Fruit fly (Drosophila melanogaster) whole organism, embryonic: ENCODE results near the gene tHMG1.
A peak's percentile ranks its signal among the peaks of the same experiment; 100 is the strongest.

ENCODE experiments used
- BtbVII ChIP-seq: fragments of 200-800 bp; sonication (Bioruptor generic); optimal IDR thresholded peaks from 3 replicates; lab custom pipeline; 2017; ENCODE audit warnings: missing biosample characterization, mild to moderate bottlenecking, missing genetic modification characterization
- CG10654 ChIP-seq: fragments of 200-800 bp; sonication (Bioruptor generic); optimal IDR thresholded peaks from 2 replicates; lab custom pipeline; 2016; ENCODE audit warnings: missing biosample characterization, missing genetic modification characterization
- CG12391 ChIP-seq: fragments of 200-800 bp; sonication (Bioruptor generic); optimal IDR thresholded peaks from 3 replicates; lab custom pipeline; 2018; ENCODE audit warnings: missing biosample characterization, mild to moderate bottlenecking, missing genetic modification characterization, moderate library complexity
- CG12659 ChIP-seq: fragments of 200-800 bp; sonication (Bioruptor generic); optimal IDR thresholded peaks from 3 replicates; lab custom pipeline; 2017; ENCODE audit warnings: mild to moderate bottlenecking, missing biosample characterization, missing genetic modification reagents, missing genetic modification characterization
- CG13775 ChIP-seq: fragments of 200-800 bp; sonication (Bioruptor generic); optimal IDR thresholded peaks from 3 replicates; lab custom pipeline; 2017; ENCODE audit warnings: missing biosample characterization, mild to moderate bottlenecking, missing genetic modification characterization
- CG15601 ChIP-seq: fragments of 200-800 bp; sonication (Bioruptor generic); optimal IDR thresholded peaks from 3 replicates; lab custom pipeline; 2019; ENCODE audit warnings: missing biosample characterization, mild to moderate bottlenecking, missing genetic modification characterization, moderate library complexity
- CG17186 ChIP-seq: fragments of 200-800 bp; sonication (Bioruptor generic); optimal IDR thresholded peaks from 3 replicates; lab custom pipeline; 2017; ENCODE audit warnings: missing biosample characterization, missing genetic modification reagents, missing genetic modification characterization
- CG17359 ChIP-seq: fragments of 200-800 bp; sonication (Bioruptor generic); optimal IDR thresholded peaks from 3 replicates; lab custom pipeline; 2018; ENCODE audit warnings: missing biosample characterization, mild to moderate bottlenecking, missing genetic modification characterization, moderate library complexity
- CG17361 ChIP-seq: fragments of 200-800 bp; sonication (Bioruptor generic); IDR thresholded peaks from 3 replicates; pipeline ENCODE4 v1.3.6; 2022; ENCODE audit warnings: missing biosample characterization, missing genetic modification characterization
- CG17829 ChIP-seq: fragments of 200-800 bp; optimal IDR thresholded peaks from 2 replicates; lab custom pipeline; 2019; ENCODE audit warnings: missing biosample characterization, mild to moderate bottlenecking, missing genetic modification characterization, moderate library complexity
- CG18262 ChIP-seq: fragments of 200-800 bp; optimal IDR thresholded peaks from 3 replicates; lab custom pipeline; 2019; ENCODE audit warnings: missing biosample characterization, mild to moderate bottlenecking, missing genetic modification characterization, moderate library complexity
- CG2116 ChIP-seq: fragments of 200-800 bp; sonication (Bioruptor generic); optimal IDR thresholded peaks from 3 replicates; lab custom pipeline; 2018; ENCODE audit warnings: missing biosample characterization, mild to moderate bottlenecking, missing genetic modification characterization
- CG2678 ChIP-seq: fragments of 200-800 bp; sonication (Bioruptor generic); optimal IDR thresholded peaks from 3 replicates; lab custom pipeline; 2019; ENCODE audit warnings: missing biosample characterization, mild to moderate bottlenecking, missing genetic modification characterization, moderate library complexity
- CG3163 ChIP-seq: fragments of 200-800 bp; sonication (Bioruptor generic); optimal IDR thresholded peaks from 3 replicates; lab custom pipeline; 2016; ENCODE audit warnings: missing biosample characterization, missing genetic modification characterization
- CG5245 ChIP-seq: fragments of 200-800 bp; sonication (Bioruptor generic); optimal IDR thresholded peaks from 3 replicates; lab custom pipeline; 2016; ENCODE audit warnings: missing biosample characterization, missing genetic modification characterization
- CG6175 ChIP-seq: fragments of 200-800 bp; sonication (Bioruptor generic); IDR thresholded peaks from 3 replicates; pipeline ENCODE4 v1.3.6; 2022; ENCODE audit warnings: missing biosample characterization, missing genetic modification characterization
- CG6272 ChIP-seq: fragments of 200-800 bp; sonication (Bioruptor generic); IDR thresholded peaks from 2 replicates; pipeline ENCODE4 v1.3.6; 2022; ENCODE audit warnings: missing biosample characterization, missing genetic modification characterization
- CG7839 ChIP-seq: fragments of 200-800 bp; sonication (Bioruptor generic); optimal IDR thresholded peaks from 3 replicates; lab custom pipeline; 2018; ENCODE audit warnings: missing biosample characterization, mild to moderate bottlenecking, missing genetic modification characterization, moderate library complexity
- CG8924 ChIP-seq: fragments of 200-800 bp; optimal IDR thresholded peaks from 3 replicates; lab custom pipeline; 2019; ENCODE audit warnings: missing biosample characterization, mild to moderate bottlenecking, missing genetic modification characterization, moderate library complexity
- CG9797 ChIP-seq: fragments of 200-800 bp; sonication (Bioruptor generic); optimal IDR thresholded peaks from 3 replicates; lab custom pipeline; 2018; ENCODE audit warnings: missing biosample characterization, mild to moderate bottlenecking, missing genetic modification characterization
- CG9817 ChIP-seq: fragments of 200-800 bp; sonication (Bioruptor generic); optimal IDR thresholded peaks from 2 replicates; lab custom pipeline; 2018; ENCODE audit warnings: missing biosample characterization, mild to moderate bottlenecking, missing genetic modification characterization, moderate library complexity
- CG9932 ChIP-seq: fragments of 200-800 bp; sonication (Bioruptor generic); IDR thresholded peaks from 2 replicates; pipeline ENCODE4 v1.3.6; 2022; ENCODE audit warnings: missing biosample characterization, missing genetic modification characterization
- Dek ChIP-seq: fragments of 200-800 bp; sonication (Bioruptor generic); optimal IDR thresholded peaks from 3 replicates; lab custom pipeline; 2019; ENCODE audit warnings: missing biosample characterization, mild to moderate bottlenecking, missing genetic modification characterization, moderate library complexity
- Dfd ChIP-seq, 2 experiments: fragments of >200 bp; optimal IDR thresholded peaks; 2 replicates each; lab custom pipeline; 2017; ENCODE audit warnings: missing biosample characterization in 2 of 2, missing genetic modification characterization in 2 of 2
- Dip3 ChIP-seq: fragments of 200-800 bp; sonication (Bioruptor generic); optimal IDR thresholded peaks from 3 replicates; lab custom pipeline; 2016; ENCODE audit warnings: missing biosample characterization, missing genetic modification characterization
- Dp ChIP-seq: fragments of 200-800 bp; sonication (Bioruptor generic); optimal IDR thresholded peaks from 2 replicates; lab custom pipeline; 2018; ENCODE audit warnings: missing biosample characterization, mild to moderate bottlenecking, missing genetic modification characterization, moderate library complexity
- Dref ChIP-seq: fragments of 200-800 bp; sonication (Bioruptor generic); IDR thresholded peaks from 2 replicates; pipeline ENCODE4 v1.3.6; 2022; ENCODE audit warnings: missing biosample characterization, missing genetic modification characterization
- E2f2 ChIP-seq: fragments of 200-800 bp; sonication (Bioruptor generic); IDR thresholded peaks from 2 replicates; pipeline ENCODE4 v1.3.6; 2022; ENCODE audit warnings: missing biosample characterization, missing genetic modification characterization
- Elba2 ChIP-seq: fragments of 200-800 bp; sonication (Bioruptor generic); optimal IDR thresholded peaks from 3 replicates; lab custom pipeline; 2016; ENCODE audit warnings: missing biosample characterization, missing genetic modification characterization
- Gsc ChIP-seq: fragments of 200-800 bp; sonication (Bioruptor generic); IDR thresholded peaks from 2 replicates; pipeline ENCODE4 v1.3.6; 2022; ENCODE audit warnings: missing biosample characterization, missing genetic modification characterization
- Hmr ChIP-seq: fragments of 200-800 bp; sonication (Bioruptor generic); optimal IDR thresholded peaks from 3 replicates; lab custom pipeline; 2017; ENCODE audit warnings: mild to moderate bottlenecking, missing biosample characterization, missing genetic modification reagents, missing genetic modification characterization
- Hr3 ChIP-seq: fragments of 200-800 bp; sonication (Bioruptor generic); optimal IDR thresholded peaks from 3 replicates; lab custom pipeline; 2016; ENCODE audit warnings: missing biosample characterization, missing genetic modification characterization
- Lhr ChIP-seq: fragments of 200-800 bp; sonication (Bioruptor generic); optimal IDR thresholded peaks from 3 replicates; lab custom pipeline; 2017; ENCODE audit warnings: mild to moderate bottlenecking, missing biosample characterization, missing genetic modification reagents, missing genetic modification characterization
- Opbp ChIP-seq: fragments of 200-800 bp; sonication (Bioruptor generic); IDR thresholded peaks from 3 replicates; pipeline ENCODE4 v1.3.6; 2022; ENCODE audit warnings: missing biosample characterization, missing genetic modification characterization; ENCODE audit not compliant: partially characterized antibody
- Rx ChIP-seq: fragments of 200-800 bp; sonication (Bioruptor generic); IDR thresholded peaks from 2 replicates; pipeline ENCODE4 v1.3.6; 2022; ENCODE audit warnings: missing biosample characterization, missing genetic modification characterization
- YL-1 ChIP-seq: fragments of 200-800 bp; sonication (Bioruptor generic); optimal IDR thresholded peaks from 3 replicates; lab custom pipeline; 2017; ENCODE audit warnings: missing biosample characterization, mild to moderate bottlenecking, missing genetic modification characterization
- bigmax ChIP-seq: fragments of 200-800 bp; sonication (Bioruptor generic); optimal IDR thresholded peaks from 2 replicates; lab custom pipeline; 2018; ENCODE audit warnings: missing biosample characterization, mild to moderate bottlenecking, missing genetic modification characterization
- gfzf ChIP-seq: fragments of 200-800 bp; sonication (Bioruptor generic); optimal IDR thresholded peaks from 2 replicates; lab custom pipeline; 2016; ENCODE audit warnings: missing biosample characterization, mild to moderate bottlenecking, missing genetic modification characterization, moderate library complexity
- ind ChIP-seq: fragments of 200-800 bp; sonication (Bioruptor generic); optimal IDR thresholded peaks from 3 replicates; lab custom pipeline; 2016; ENCODE audit warnings: missing biosample characterization, missing genetic modification characterization
- lola ChIP-seq, 3 experiments: fragments of >200 bp in 2 of 3; fragments of 200-800 bp in 1 of 3; sonication (Bioruptor generic) in 1 of 3; optimal IDR thresholded peaks; 2 replicates each; lab custom pipeline; 2017 to 2019; ENCODE audit warnings: missing biosample characterization in 3 of 3, missing genetic modification characterization in 3 of 3, mild to moderate bottlenecking in 1 of 3, moderate library complexity in 1 of 3
- pan ChIP-seq, 4 experiments: fragments of >200 bp in 3 of 4; fragments of 200-800 bp in 1 of 4; sonication (Bioruptor generic) in 1 of 4; optimal IDR thresholded peaks in 3 of 4; IDR thresholded peaks in 1 of 4; 2 replicates each; pipeline versions ENCODE4 v1.3.6 to Lab custom; 2017 to 2022; ENCODE audit warnings: missing biosample characterization in 2 of 4, missing genetic modification characterization in 2 of 4, mixed read lengths in 1 of 4
- phol ChIP-seq: fragments of 200-800 bp; sonication (Bioruptor generic); optimal IDR thresholded peaks from 3 replicates; lab custom pipeline; 2018; ENCODE audit warnings: missing biosample characterization, mild to moderate bottlenecking, missing genetic modification characterization, moderate library complexity
- pzg ChIP-seq: fragments of 200-800 bp; sonication (Bioruptor generic); optimal IDR thresholded peaks from 3 replicates; lab custom pipeline; 2018; ENCODE audit warnings: missing biosample characterization, mild to moderate bottlenecking, missing genetic modification characterization, moderate library complexity
- slbo ChIP-seq: fragments of 200-800 bp; sonication (Bioruptor generic); IDR thresholded peaks from 2 replicates; pipeline ENCODE4 v1.3.6; 2022; ENCODE audit warnings: missing biosample characterization, missing genetic modification characterization
- sug ChIP-seq: fragments of 200-800 bp; optimal IDR thresholded peaks from 2 replicates; lab custom pipeline; 2019; ENCODE audit warnings: missing biosample characterization, mild to moderate bottlenecking, missing genetic modification characterization, moderate library complexity
- unc-4 ChIP-seq: fragments of 200-800 bp; sonication (Bioruptor generic); IDR thresholded peaks from 2 replicates; pipeline ENCODE4 v1.3.6; 2022; ENCODE audit warnings: missing biosample characterization, missing genetic modification characterization; ENCODE audit not compliant: partially characterized antibody
- z ChIP-seq: fragments of 200-800 bp; sonication (Bioruptor generic); IDR thresholded peaks from 3 replicates; pipeline ENCODE4 v1.3.6; 2022; ENCODE audit warnings: missing biosample characterization, missing genetic modification characterization

Gene tHMG1

DNA sequence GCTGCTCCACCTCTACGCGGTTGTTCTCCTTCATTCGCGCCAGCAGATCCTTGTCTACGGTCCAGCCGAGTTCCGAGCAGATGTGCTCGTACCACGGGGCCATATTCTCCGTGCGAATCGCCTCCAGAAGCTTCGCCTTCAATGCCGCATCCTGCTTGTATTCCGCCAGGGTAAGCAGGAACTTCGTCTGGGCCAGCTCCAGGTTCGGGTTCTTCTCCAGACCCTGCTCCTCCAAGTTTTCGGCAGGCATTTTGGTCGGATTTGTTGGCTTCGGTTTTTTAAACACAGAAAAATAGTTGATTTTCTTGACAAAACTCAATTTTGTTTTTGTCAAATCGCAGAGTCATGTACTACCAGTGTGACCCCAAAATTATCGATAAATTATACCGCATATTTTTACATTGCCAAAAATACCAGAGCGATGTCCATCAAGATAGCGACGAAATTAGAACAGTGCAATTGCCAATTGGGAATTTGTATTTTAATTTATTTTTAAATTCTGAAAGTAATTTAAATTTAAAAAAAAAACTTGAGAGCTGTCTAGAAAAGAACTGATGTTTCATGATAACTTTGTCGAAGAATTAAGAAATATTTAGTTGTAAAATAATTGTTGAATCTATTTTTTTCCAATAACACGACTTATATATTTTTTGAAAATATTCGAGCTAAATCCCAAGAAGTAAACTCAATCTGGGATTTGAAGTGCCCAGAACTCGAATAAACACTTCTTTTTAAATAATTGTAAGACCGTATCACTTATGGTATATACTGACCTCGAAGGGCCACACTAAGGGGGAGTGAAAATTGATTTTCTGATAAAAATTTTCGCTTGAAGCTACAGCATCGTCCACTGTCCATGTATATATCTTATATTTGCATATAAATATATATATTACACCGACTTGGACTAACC is 29.7 kb upstream of the tHMG1 start, which contains the start of the genes Rpn7 and AP-2mu (continued):
- peak; percentile 28 for TF ChIP-seq CG7839
- TF ChIP-seq CG3163 (GFP tag; lab: Kevin White, UChicago), result no peak
- TF ChIP-seq CG17829, result peak; percentile 17
- peak; percentile 4 for TF ChIP-seq CG13775 (GFP tag; lab: Kevin White, UChicago)
- TF ChIP-seq CG12391, result peak; percentile 66
- TF ChIP-seq CG9932, result peak; percentile 43; the same call in 1 of the 2 replicates
- no peak for TF ChIP-seq CG9817 (tag; lab: Kevin White, UChicago)
- no peak for TF ChIP-seq unc-4 (GFP tag; lab: Robert Waterston, UW)
- no peak for TF ChIP-seq CG5245
- TF ChIP-seq CG17186, result peak; percentile 10
- no peak for TF ChIP-seq Rx (GFP tag; lab: Robert Waterston, UW)
- TF ChIP-seq Hr3 (GFP tag; lab: Kevin White, UChicago), result peak; percentile 22
- TF ChIP-seq CG8924 (tag; lab: Kevin White, UChicago), result peak; percentile 18
- TF ChIP-seq phol (tag; lab: Kevin White, UChicago), result peak; percentile 44
- peak; percentile 11; the same call in 1 of the 2 replicates for TF ChIP-seq slbo (GFP tag; lab: Robert Waterston, UW)
- no peak for TF ChIP-seq Gsc (GFP tag; lab: Robert Waterston, UW)
- peak; percentile 70 for TF ChIP-seq CG12659
- peak; percentile 64 for TF ChIP-seq gfzf (GFP tag; lab: Kevin White, UChicago)
- TF ChIP-seq Dip3, result no peak
- TF ChIP-seq ind (GFP tag; lab: Kevin White, UChicago), result peak; percentile 19
- peak; percentile 3 for TF ChIP-seq CG18262 (tag; lab: Kevin White, UChicago)
- TF ChIP-seq CG17359 (tag; lab: Kevin White, UChicago), result no peak
- TF ChIP-seq Dfd (GFP tag; optimal IDR thresholded peaks at IDR 0.05; lab: Kevin White, UChicago), result no peak
- peak; percentile 72 for TF ChIP-seq YL-1 (GFP tag; lab: Kevin White, UChicago)
- TF ChIP-seq z (GFP tag; lab: Robert Waterston, UW), result no peak
- TF ChIP-seq CG2116 (GFP tag; lab: Kevin White, UChicago), result peak; percentile 54
- TF ChIP-seq CG17361, result peak; percentile 66; the same call in 2 of the 3 replicates
- TF ChIP-seq CG2678 (tag; lab: Kevin White, UChicago), result peak; percentile 13
- TF ChIP-seq lola (GFP tag; optimal IDR thresholded peaks at IDR 0.05; lab: Kevin White, UChicago), result peak in 1 of 3 experiments; percentile 37
- peak; percentile 52 for TF ChIP-seq pzg
- TF ChIP-seq sug (tag; lab: Kevin White, UChicago), result peak; percentile 18
- TF ChIP-seq pan (optimal IDR thresholded peaks at IDR 0.05; lab: Kevin White, UChicago), result no peak
- peak in 1 of 2 experiments; percentile 18 for TF ChIP-seq pan (GFP tag; optimal IDR thresholded peaks at IDR 0.05 in 1 of 2, IDR thresholded peaks at IDR 0.05 in 1 of 2)
- peak; percentile 29 for TF ChIP-seq Dek (tag; lab: Kevin White, UChicago)
- peak; percentile 1 for TF ChIP-seq CG10654 (GFP tag; lab: Kevin White, UChicago)
- peak; percentile 4 for TF ChIP-seq CG15601 (tag; lab: Kevin White, UChicago)
- peak; percentile 95 for TF ChIP-seq Elba2
- TF ChIP-seq CG6175, result no peak
- peak; percentile 51; the same call in 1 of the 2 replicates for TF ChIP-seq E2f2 (GFP tag; lab: Robert Waterston, UW)
- TF ChIP-seq CG9797 (GFP tag; lab: Kevin White, UChicago), result peak; percentile 75
- no peak for TF ChIP-seq BtbVII
- TF ChIP-seq Opbp (GFP tag; lab: Robert Waterston, UW), result no peak
- TF ChIP-seq Dp (GFP tag; lab: Kevin White, UChicago), result peak; percentile 40
- TF ChIP-seq Lhr, result peak; percentile 16
- peak; percentile 61 for TF ChIP-seq Dref (GFP tag; lab: Robert Waterston, UW)
- no peak for TF ChIP-seq Hmr (GFP tag; lab: Kevin White, UChicago)
- TF ChIP-seq bigmax (GFP tag; lab: Kevin White, UChicago), result no peak
- no peak for TF ChIP-seq CG6272 (GFP tag; lab: Robert Waterston, UW)
